Worm (Caenorhabditis elegans): ENCODE measurements around the gene F52G2.3.

DNA sequence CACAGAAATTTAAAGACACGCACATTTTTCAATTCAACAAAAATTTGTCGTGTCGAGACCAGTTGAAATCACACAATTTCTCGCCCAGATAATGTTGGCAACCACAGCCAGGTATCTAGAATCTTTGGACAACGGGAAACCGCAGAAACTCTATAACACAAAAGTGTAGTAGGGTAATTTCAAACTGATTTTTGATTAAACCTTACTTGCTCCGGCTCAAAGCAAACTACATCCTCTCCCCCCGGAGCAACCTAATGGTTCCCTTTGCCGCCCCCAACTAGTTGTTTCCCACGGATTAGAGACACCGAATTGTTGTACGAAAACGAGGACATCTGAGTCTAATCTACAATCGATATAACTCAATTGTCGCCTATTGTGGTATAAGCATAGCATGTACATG, 6.3 kb upstream of the F52G2.3 start:
- no peak for TF ChIP-seq ztf-26 (tag; optimal IDR thresholded peaks at IDR 0.05)
- no peak for TF ChIP-seq madf-8 (GFP tag; conservative IDR thresholded peaks at IDR 0.05)
- TF ChIP-seq pha-4 (tag; optimal IDR thresholded peaks at IDR 0.05) = no peak
- TF ChIP-seq F10E7.11 (tag; optimal IDR thresholded peaks at IDR 0.05) = no peak
- TF ChIP-seq ekl-4 (GFP tag; IDR thresholded peaks at IDR 0.05) = no peak
- TF ChIP-seq snpc-4 (GFP tag; optimal IDR thresholded peaks at IDR 0.05) = no peak
- no peak for TF ChIP-seq snpc-4 (tag; optimal IDR thresholded peaks at IDR 0.05)
- TF ChIP-seq bed-2 (GFP tag; IDR thresholded peaks at IDR 0.05) = no peak
- TF ChIP-seq egl-18 (GFP tag; IDR thresholded peaks at IDR 0.05) = no peak
- TF ChIP-seq T07F8.4 (tag; optimal IDR thresholded peaks at IDR 0.05) = no peak
